Fruit fly (Drosophila melanogaster) whole organism, wandering third instar larva: ENCODE measurements around the gene CG11560.

Experiments used
- Abd-B ChIP-seq: fragments of >200 bp; optimal IDR thresholded peaks from 2 replicates; lab custom pipeline; 2017; ENCODE audit warnings: missing biosample characterization, missing genetic modification characterization
- Dfd ChIP-seq: fragments of >200 bp; optimal IDR thresholded peaks from 2 replicates; lab custom pipeline; 2017; ENCODE audit warnings: missing biosample characterization, missing genetic modification characterization
- Dif ChIP-seq: fragments of 200-275, 200-300 bp; sonication (Bioruptor generic); optimal IDR thresholded peaks from 2 replicates; lab custom pipeline; 2018; ENCODE audit warnings: missing biosample characterization, missing genetic modification characterization; ENCODE audit not compliant: partially characterized antibody
- Jra ChIP-seq: sonication (Bioruptor generic); optimal IDR thresholded peaks from 2 replicates; lab custom pipeline; 2016; ENCODE audit warnings: missing biosample characterization, missing genetic modification characterization
- Myc ChIP-seq: fragments of >200 bp; optimal IDR thresholded peaks from 2 replicates; lab custom pipeline; 2017
- br ChIP-seq: fragments of 200-800 bp; sonication (Bioruptor generic); optimal IDR thresholded peaks from 2 replicates; lab custom pipeline; 2016; ENCODE audit warnings: missing biosample characterization, missing genetic modification characterization
- brk ChIP-seq: fragments of 200-800 bp; sonication (Bioruptor generic); optimal IDR thresholded peaks from 2 replicates; lab custom pipeline; 2016; ENCODE audit warnings: missing biosample characterization, mild to moderate bottlenecking, missing genetic modification characterization
- fru ChIP-seq: fragments of 200-800 bp; sonication (Bioruptor generic); optimal IDR thresholded peaks from 3 replicates; lab custom pipeline; 2016; ENCODE audit warnings: missing biosample characterization, mild to moderate bottlenecking, missing genetic modification characterization
- lola ChIP-seq: fragments of >200 bp; optimal IDR thresholded peaks from 2 replicates; lab custom pipeline; 2017; ENCODE audit warnings: missing biosample characterization, missing genetic modification characterization
- pan ChIP-seq: fragments of >200 bp; optimal IDR thresholded peaks from 2 replicates; lab custom pipeline; 2017
- psq ChIP-seq: fragments of 200-800 bp; sonication (Bioruptor generic); optimal IDR thresholded peaks from 3 replicates; lab custom pipeline; 2017; ENCODE audit warnings: missing biosample characterization, mild to moderate bottlenecking, missing genetic modification characterization, moderate library complexity
- usp ChIP-seq: fragments of >200 bp; optimal IDR thresholded peaks from 2 replicates; lab custom pipeline; 2017; ENCODE audit warnings: missing biosample characterization, missing genetic modification characterization

dm6 chr3L:12118156-12118555 lies 1.7 kb upstream of the CG11560 start, which contains the start of gene ssp:
- TF ChIP-seq Abd-B (no peak), usp (GFP tag; lab: Kevin White, UChicago) (no peak), psq (GFP tag; lab: Kevin White, UChicago) (no peak), Myc (lab: Kevin White, UChicago) (no peak), br (GFP tag; lab: Kevin White, UChicago) (no peak), brk (GFP tag; lab: Kevin White, UChicago) (no peak), Jra (no peak), Dfd (GFP tag; lab: Kevin White, UChicago) (no peak), pan (lab: Kevin White, UChicago) (no peak), Dif (GFP tag; lab: Kevin White, UChicago) (no peak), fru (GFP tag; lab: Kevin White, UChicago) (no peak), lola (no peak)
